Worm (Caenorhabditis elegans) whole organism, L2 larva: ENCODE measurements around the gene Y54F10BM.6.

Experiments
- F13H6.1 ChIP-seq: sonication (generic microtip); optimal IDR thresholded peaks from 2 replicates; lab custom pipeline; 2016; ENCODE audit warnings: missing genetic modification characterization, missing compliant biosample characterization
- egl-27 ChIP-seq: sonication (generic microtip); optimal IDR thresholded peaks from 3 replicates; lab custom pipeline; 2017; ENCODE audit warnings: missing biosample characterization, missing genetic modification reagents, missing genetic modification characterization
- lin-13 ChIP-seq: fragments of 150-350 bp; optimal IDR thresholded peaks from 2 replicates; lab custom pipeline; 2014; ENCODE audit warnings: missing biosample characterization, missing genetic modification reagents, missing genetic modification characterization

- no peak for TF ChIP-seq lin-13 (GFP tag; lab: Kevin White, UChicago)
- TF ChIP-seq egl-27 (tag; lab: Kevin White, UChicago): no peak
- TF ChIP-seq F13H6.1: no peak
Measured at ce11 chrIII:2294736-2295135, 31.7 kb downstream of the Y54F10BM.6 start.
